Fruit fly (Drosophila melanogaster) whole organism, embryonic: ENCODE measurements around the gene dind.

Experiments
- CG10267 ChIP-seq: fragments of 200-800 bp; sonication (Bioruptor generic); optimal IDR thresholded peaks from 2 replicates; lab custom pipeline; 2018; ENCODE audit warnings: missing biosample characterization, mild to moderate bottlenecking, missing genetic modification characterization, moderate library complexity
- CG10979 ChIP-seq: fragments of 200-800 bp; sonication (Bioruptor generic); optimal IDR thresholded peaks from 2 replicates; lab custom pipeline; 2018; ENCODE audit warnings: missing biosample characterization, mild to moderate bottlenecking, missing genetic modification characterization, moderate library complexity
- CG11456 ChIP-seq: fragments of 200-800 bp; sonication (Bioruptor generic); IDR thresholded peaks from 3 replicates; pipeline ENCODE4 v1.3.6; 2022; ENCODE audit warnings: missing biosample characterization, missing genetic modification characterization
- CG13775 ChIP-seq: fragments of 200-800 bp; sonication (Bioruptor generic); optimal IDR thresholded peaks from 3 replicates; lab custom pipeline; 2017; ENCODE audit warnings: missing biosample characterization, mild to moderate bottlenecking, missing genetic modification characterization
- CG14014 ChIP-seq: fragments of 200-800 bp; sonication (Bioruptor generic); IDR thresholded peaks from 2 replicates; pipeline ENCODE4 v1.3.6; 2022; ENCODE audit warnings: missing biosample characterization, missing genetic modification characterization
- CG1529 ChIP-seq: fragments of 200-800 bp; sonication (Bioruptor generic); optimal IDR thresholded peaks from 3 replicates; lab custom pipeline; 2018; ENCODE audit warnings: missing biosample characterization, missing genetic modification characterization
- CG15601 ChIP-seq: fragments of 200-800 bp; sonication (Bioruptor generic); optimal IDR thresholded peaks from 3 replicates; lab custom pipeline; 2019; ENCODE audit warnings: missing biosample characterization, mild to moderate bottlenecking, missing genetic modification characterization, moderate library complexity
- CG17359 ChIP-seq: fragments of 200-800 bp; sonication (Bioruptor generic); optimal IDR thresholded peaks from 3 replicates; lab custom pipeline; 2018; ENCODE audit warnings: missing biosample characterization, mild to moderate bottlenecking, missing genetic modification characterization, moderate library complexity
- CG17802 ChIP-seq: fragments of 200-800 bp; sonication (Bioruptor generic); optimal IDR thresholded peaks from 2 replicates; lab custom pipeline; 2018; ENCODE audit warnings: missing biosample characterization, mild to moderate bottlenecking, missing genetic modification characterization, moderate library complexity
- CG18262 ChIP-seq: fragments of 200-800 bp; optimal IDR thresholded peaks from 3 replicates; lab custom pipeline; 2019; ENCODE audit warnings: missing biosample characterization, mild to moderate bottlenecking, missing genetic modification characterization, moderate library complexity
- CG1832 ChIP-seq: fragments of 200-800 bp; sonication (Bioruptor generic); optimal IDR thresholded peaks from 2 replicates; lab custom pipeline; 2017; ENCODE audit warnings: missing biosample characterization, mild to moderate bottlenecking, missing genetic modification characterization, inconsistent platforms
- CG18599 ChIP-seq: fragments of 200-800 bp; sonication (Bioruptor generic); optimal IDR thresholded peaks from 3 replicates; lab custom pipeline; 2017; ENCODE audit warnings: missing biosample characterization, missing genetic modification characterization, mild to moderate bottlenecking, moderate library complexity, missing genetic modification reagents
- CG18619 ChIP-seq: fragments of 200-800 bp; sonication (Bioruptor generic); optimal IDR thresholded peaks from 3 replicates; lab custom pipeline; 2017; ENCODE audit warnings: missing biosample characterization, mild to moderate bottlenecking, missing genetic modification characterization
- CG2116 ChIP-seq: fragments of 200-800 bp; sonication (Bioruptor generic); optimal IDR thresholded peaks from 3 replicates; lab custom pipeline; 2018; ENCODE audit warnings: missing biosample characterization, mild to moderate bottlenecking, missing genetic modification characterization
- CG31388 ChIP-seq: fragments of 200-800 bp; sonication (Bioruptor generic); optimal IDR thresholded peaks from 2 replicates; lab custom pipeline; 2016; ENCODE audit warnings: missing biosample characterization, missing genetic modification characterization
- CG34376 ChIP-seq: fragments of 200-800 bp; sonication (Bioruptor generic); optimal IDR thresholded peaks from 2 replicates; lab custom pipeline; 2018; ENCODE audit warnings: missing biosample characterization, mild to moderate bottlenecking, missing genetic modification characterization
- CG6689 ChIP-seq: fragments of 200-800 bp; sonication (Bioruptor generic); IDR thresholded peaks from 2 replicates; pipeline ENCODE4 v1.3.6; 2022; ENCODE audit warnings: missing biosample characterization, missing genetic modification characterization
- CG6765 ChIP-seq: fragments of 200-800 bp; sonication (Bioruptor generic); optimal IDR thresholded peaks from 3 replicates; lab custom pipeline; 2017; ENCODE audit warnings: missing biosample characterization, mild to moderate bottlenecking, missing genetic modification characterization
- CG7963 ChIP-seq: fragments of 200-800 bp; sonication (Bioruptor generic); IDR thresholded peaks from 3 replicates; pipeline ENCODE4 v1.3.6; 2022; ENCODE audit warnings: missing biosample characterization, missing genetic modification characterization; ENCODE audit not compliant: partially characterized antibody
- CG8924 ChIP-seq: fragments of 200-800 bp; optimal IDR thresholded peaks from 3 replicates; lab custom pipeline; 2019; ENCODE audit warnings: missing biosample characterization, mild to moderate bottlenecking, missing genetic modification characterization, moderate library complexity
- CG9797 ChIP-seq: fragments of 200-800 bp; sonication (Bioruptor generic); optimal IDR thresholded peaks from 3 replicates; lab custom pipeline; 2018; ENCODE audit warnings: missing biosample characterization, mild to moderate bottlenecking, missing genetic modification characterization
- Dip3 ChIP-seq: fragments of 200-800 bp; sonication (Bioruptor generic); optimal IDR thresholded peaks from 3 replicates; lab custom pipeline; 2016; ENCODE audit warnings: missing biosample characterization, missing genetic modification characterization
- Gug ChIP-seq: fragments of 200-800 bp; sonication (Bioruptor generic); IDR thresholded peaks from 4 replicates; pipeline ENCODE4 v1.3.6; 2022; ENCODE audit warnings: missing biosample characterization, missing genetic modification characterization
- HLH4C ChIP-seq: fragments of 200-800 bp; sonication (Bioruptor generic); IDR thresholded peaks from 3 replicates; pipeline ENCODE4 v1.3.6; 2022; ENCODE audit warnings: missing biosample characterization, missing genetic modification characterization; ENCODE audit not compliant: partially characterized antibody
- HmgZ ChIP-seq: fragments of 200-800 bp; sonication (Bioruptor generic); optimal IDR thresholded peaks from 2 replicates; lab custom pipeline; 2018; ENCODE audit warnings: missing biosample characterization, mild to moderate bottlenecking, missing genetic modification characterization
- MBD-R2 ChIP-seq: fragments of 200-800 bp; sonication (Bioruptor generic); IDR thresholded peaks from 2 replicates; pipeline ENCODE4 v1.3.6; 2022; ENCODE audit warnings: missing biosample characterization, missing genetic modification characterization
- Myb ChIP-seq: fragments of 200-800 bp; sonication (Bioruptor generic); optimal IDR thresholded peaks from 2 replicates; lab custom pipeline; 2016; ENCODE audit warnings: missing biosample characterization, missing genetic modification characterization
- Sry-β ChIP-seq: fragments of 200-800 bp; sonication (Bioruptor generic); optimal IDR thresholded peaks from 2 replicates; lab custom pipeline; 2018; ENCODE audit warnings: missing biosample characterization, mild to moderate bottlenecking, missing genetic modification characterization, moderate library complexity
- Taf1 ChIP-seq: fragments of 200-800 bp; sonication (Bioruptor generic); IDR thresholded peaks from 2 replicates; pipeline ENCODE4 v1.3.6; 2022; ENCODE audit warnings: missing biosample characterization, missing genetic modification characterization
- Usf ChIP-seq: fragments of 200-800 bp; sonication (Bioruptor generic); optimal IDR thresholded peaks from 2 replicates; lab custom pipeline; 2017; ENCODE audit warnings: missing genotype, missing biosample characterization, missing genetic modification characterization
- YL-1 ChIP-seq: fragments of 200-800 bp; sonication (Bioruptor generic); optimal IDR thresholded peaks from 3 replicates; lab custom pipeline; 2017; ENCODE audit warnings: missing biosample characterization, mild to moderate bottlenecking, missing genetic modification characterization
- aop ChIP-seq: fragments of 200-800 bp; sonication (Bioruptor generic); IDR thresholded peaks from 2 replicates; pipeline ENCODE4 v1.3.6; 2022; ENCODE audit warnings: missing biosample characterization, missing genetic modification characterization
- bigmax ChIP-seq: fragments of 200-800 bp; sonication (Bioruptor generic); optimal IDR thresholded peaks from 2 replicates; lab custom pipeline; 2018; ENCODE audit warnings: missing biosample characterization, mild to moderate bottlenecking, missing genetic modification characterization
- bsh ChIP-seq, 2 experiments: fragments of 200-800 bp; sonication (Bioruptor generic); optimal IDR thresholded peaks; 2 replicates each; lab custom pipeline; 2017 to 2018; ENCODE audit warnings: mild to moderate bottlenecking in 2 of 2, missing biosample characterization in 2 of 2, missing genetic modification characterization in 2 of 2, moderate library complexity in 1 of 2
- chif ChIP-seq, 2 experiments: fragments of 200-800 bp; sonication (Bioruptor generic); optimal IDR thresholded peaks; 3 replicates each; lab custom pipeline; 2016; ENCODE audit warnings: missing biosample characterization in 2 of 2, missing genetic modification characterization in 2 of 2
- crp ChIP-seq, 2 experiments: fragments of 200-800 bp; sonication (Bioruptor generic); optimal IDR thresholded peaks; 2 replicates in 1 of 2; 3 replicates in 1 of 2; lab custom pipeline; 2017; ENCODE audit warnings: missing biosample characterization in 2 of 2, missing genetic modification characterization in 2 of 2, mild to moderate bottlenecking in 1 of 2, moderate library complexity in 1 of 2
- da ChIP-seq: fragments of 200-800 bp; sonication (Bioruptor generic); optimal IDR thresholded peaks from 2 replicates; lab custom pipeline; 2016; ENCODE audit warnings: missing biosample characterization, missing genetic modification characterization
- dimm ChIP-seq: fragments of 200-800 bp; sonication (Bioruptor generic); IDR thresholded peaks from 2 replicates; pipeline ENCODE4 v1.3.6; 2022; ENCODE audit warnings: missing biosample characterization, missing genetic modification characterization
- dysf ChIP-seq: fragments of 200-800 bp; sonication (Bioruptor generic); IDR thresholded peaks from 3 replicates; pipeline ENCODE4 v1.3.6; 2022; ENCODE audit warnings: missing biosample characterization, missing genetic modification characterization
- gcm ChIP-seq: fragments of 200-800 bp; sonication (Bioruptor generic); optimal IDR thresholded peaks from 2 replicates; lab custom pipeline; 2019; ENCODE audit warnings: missing biosample characterization, mild to moderate bottlenecking, missing genetic modification characterization, moderate library complexity
- nau ChIP-seq: fragments of 200-800 bp; sonication (Bioruptor generic); optimal IDR thresholded peaks from 3 replicates; lab custom pipeline; 2017; ENCODE audit warnings: missing biosample characterization, mild to moderate bottlenecking, missing genetic modification characterization, missing genetic modification reagents
- nerfin-1 ChIP-seq: fragments of 200-800 bp; sonication (Bioruptor generic); optimal IDR thresholded peaks from 3 replicates; lab custom pipeline; 2019; ENCODE audit warnings: missing biosample characterization, mild to moderate bottlenecking, missing genetic modification characterization, moderate library complexity
- psq ChIP-seq: fragments of 200-800 bp; sonication (Bioruptor generic); optimal IDR thresholded peaks from 2 replicates; lab custom pipeline; 2017; ENCODE audit warnings: missing biosample characterization, missing genetic modification characterization
- pzg ChIP-seq: fragments of 200-800 bp; sonication (Bioruptor generic); optimal IDR thresholded peaks from 3 replicates; lab custom pipeline; 2018; ENCODE audit warnings: missing biosample characterization, mild to moderate bottlenecking, missing genetic modification characterization, moderate library complexity
- schlank ChIP-seq: fragments of 200-800 bp; sonication (Bioruptor generic); optimal IDR thresholded peaks from 2 replicates; lab custom pipeline; 2018; ENCODE audit warnings: missing biosample characterization, mild to moderate bottlenecking, missing genetic modification characterization
- scrt ChIP-seq: fragments of 200-800 bp; sonication (Bioruptor generic); optimal IDR thresholded peaks from 2 replicates; lab custom pipeline; 2018; ENCODE audit warnings: missing biosample characterization, mild to moderate bottlenecking, missing genetic modification characterization, moderate library complexity
- sd ChIP-seq: fragments of 200-800 bp; sonication (Bioruptor generic); optimal IDR thresholded peaks from 3 replicates; lab custom pipeline; 2018; ENCODE audit warnings: missing biosample characterization, mild to moderate bottlenecking, missing genetic modification characterization, moderate library complexity
- sqz ChIP-seq: fragments of 200-800 bp; sonication (Bioruptor generic); optimal IDR thresholded peaks from 3 replicates; lab custom pipeline; 2018; ENCODE audit warnings: missing biosample characterization, mild to moderate bottlenecking, missing genetic modification characterization
- stwl ChIP-seq: fragments of 200-800 bp; sonication (Bioruptor generic); optimal IDR thresholded peaks from 3 replicates; lab custom pipeline; 2018; ENCODE audit warnings: missing biosample characterization, mild to moderate bottlenecking, missing genetic modification characterization, moderate library complexity
- tio ChIP-seq: fragments of 200-800 bp; sonication (Bioruptor generic); optimal IDR thresholded peaks from 2 replicates; lab custom pipeline; 2017; ENCODE audit warnings: missing biosample characterization, missing genetic modification characterization, inconsistent platforms

The dind gene

dm6 chr3R:18677500-18677940 is at the start of gene dind, which contains the start of gene CG7706 (continued):
- TF ChIP-seq dimm (GFP tag; lab: Robert Waterston, UW) (no peak), bigmax (no peak), stwl (tag; lab: Kevin White, UChicago) (peak; percentile 73), CG10979 (tag; lab: Kevin White, UChicago) (peak; percentile 6), CG1832 (GFP tag; lab: Kevin White, UChicago) (no peak), pzg (GFP tag; lab: Kevin White, UChicago) (peak; percentile 51), Dip3 (GFP tag; lab: Kevin White, UChicago) (peak; percentile 0), Usf (GFP tag; lab: Kevin White, UChicago) (no peak), CG1529 (GFP tag; lab: Kevin White, UChicago) (no peak), nau (GFP tag; lab: Kevin White, UChicago) (no peak), Gug (GFP tag; lab: Robert Waterston, UW) (no peak), sd (tag; lab: Kevin White, UChicago) (peak; percentile 93), CG17802 (peak; percentile 59), Sry-β (peak; percentile 85), CG15601 (tag; lab: Kevin White, UChicago) (no peak), CG31388 (GFP tag; lab: Kevin White, UChicago) (no peak), bsh (GFP tag; optimal IDR thresholded peaks at IDR 0.05; lab: Kevin White, UChicago) (no peak), CG6689 (peak; percentile 45; the same call in 1 of the 2 replicates), YL-1 (GFP tag; lab: Kevin White, UChicago) (peak; percentile 50), CG6765 (GFP tag; lab: Kevin White, UChicago) (no peak), psq (GFP tag; lab: Kevin White, UChicago) (no peak), MBD-R2 (GFP tag; lab: Robert Waterston, UW) (peak; percentile 79), CG18599 (GFP tag; lab: Kevin White, UChicago) (no peak), CG7963 (GFP tag; lab: Robert Waterston, UW) (no peak), Myb (no peak), CG2116 (GFP tag; lab: Kevin White, UChicago) (peak; percentile 54), CG18619 (GFP tag; lab: Kevin White, UChicago) (no peak), CG9797 (peak; percentile 59), CG11456 (GFP tag; lab: Robert Waterston, UW) (no peak), tio (GFP tag; lab: Kevin White, UChicago) (no peak), chif (GFP tag; optimal IDR thresholded peaks at IDR 0.05; lab: Kevin White, UChicago) (peak in 1 of 2 experiments; percentile 8), CG13775 (GFP tag; lab: Kevin White, UChicago) (peak; percentile 15), da (GFP tag; lab: Kevin White, UChicago) (no peak), HmgZ (tag; lab: Kevin White, UChicago) (peak; percentile 15), scrt (GFP tag; lab: Kevin White, UChicago) (peak; percentile 69), HLH4C (GFP tag; lab: Robert Waterston, UW) (no peak), CG17359 (tag; lab: Kevin White, UChicago) (no peak), CG14014 (no peak), gcm (GFP tag; lab: Kevin White, UChicago) (peak; percentile 2), Taf1 (GFP tag; lab: Robert Waterston, UW) (no peak), CG18262 (tag; lab: Kevin White, UChicago) (no peak), crp (GFP tag; optimal IDR thresholded peaks at IDR 0.05; lab: Kevin White, UChicago) (peak; percentile 32 to 89), dysf (GFP tag; lab: Robert Waterston, UW) (no peak), CG34376 (GFP tag; lab: Kevin White, UChicago) (no peak), aop (no peak), CG10267 (peak; percentile 90), nerfin-1 (tag; lab: Kevin White, UChicago) (peak; percentile 99), CG8924 (tag; lab: Kevin White, UChicago) (peak; percentile 4), sqz (no peak), schlank (no peak)
